Worm (Caenorhabditis elegans) whole organism, L3 larva: ENCODE results near the gene F26G1.9.

Experiments
- R02D3.7 ChIP-seq: fragments of 150-350 bp; optimal IDR thresholded peaks from 2 replicates; lab custom pipeline; 2014; ENCODE audit warnings: missing biosample characterization, missing genetic modification characterization
- ZK546.5 ChIP-seq: sonication (generic microtip); optimal IDR thresholded peaks from 2 replicates; lab custom pipeline; 2017; ENCODE audit warnings: missing biosample characterization, missing genetic modification characterization
- aly-2 ChIP-seq: fragments of 150-350 bp; optimal IDR thresholded peaks from 2 replicates; lab custom pipeline; 2014; ENCODE audit warnings: missing biosample characterization, missing genetic modification characterization
- ama-1 ChIP-seq: fragments of 150-350 bp; optimal IDR thresholded peaks from 2 replicates; lab custom pipeline; 2018
- ceh-16 ChIP-seq: sonication (generic microtip); optimal IDR thresholded peaks from 2 replicates; lab custom pipeline; 2017; ENCODE audit warnings: missing biosample characterization, missing genetic modification characterization
- ceh-28 ChIP-seq: fragments of 150-350 bp; optimal IDR thresholded peaks from 2 replicates; lab custom pipeline; 2014; ENCODE audit warnings: missing biosample characterization, missing genetic modification reagents, missing genetic modification characterization
- ceh-82 ChIP-seq: fragments of 150-350 bp; optimal IDR thresholded peaks from 2 replicates; lab custom pipeline; 2014; ENCODE audit warnings: missing biosample characterization, missing genetic modification characterization
- ceh-9 ChIP-seq: sonication (generic microtip); optimal IDR thresholded peaks from 2 replicates; lab custom pipeline; 2018; ENCODE audit warnings: missing biosample characterization, missing genetic modification characterization
- daf-12 ChIP-seq: fragments of 150-350 bp; optimal IDR thresholded peaks from 2 replicates; lab custom pipeline; 2014; ENCODE audit warnings: missing biosample characterization, missing genetic modification reagents, missing genetic modification characterization
- egl-5 ChIP-seq: fragments of 150-350 bp; optimal IDR thresholded peaks from 2 replicates; lab custom pipeline; 2017; ENCODE audit warnings: missing biosample characterization, missing genetic modification reagents, missing genetic modification characterization, inconsistent platforms
- elt-2 ChIP-seq: sonication (generic microtip); optimal IDR thresholded peaks from 2 replicates; lab custom pipeline; 2016; ENCODE audit warnings: missing genetic modification reagents, mild to moderate bottlenecking, missing genetic modification characterization, missing compliant biosample characterization
- elt-3 ChIP-seq, 3 experiments: fragments of 150-350 bp in 1 of 3; sonication (generic microtip) in 2 of 3; optimal IDR thresholded peaks; 2 replicates in 2 of 3; 4 replicates in 1 of 3; lab custom pipeline; 2014 to 2017; ENCODE audit warnings: missing biosample characterization in 3 of 3, missing genetic modification characterization in 3 of 3
- eor-1 ChIP-seq, 2 experiments: fragments of 150-350 bp; optimal IDR thresholded peaks; 2 replicates each; lab custom pipeline; 2014 to 2018; ENCODE audit warnings: missing biosample characterization in 2 of 2, missing genetic modification characterization in 2 of 2
- fkh-10 ChIP-seq: sonication (generic microtip); optimal IDR thresholded peaks from 2 replicates; lab custom pipeline; 2017; ENCODE audit warnings: missing biosample characterization, missing genetic modification reagents, missing genetic modification characterization
- fkh-2 ChIP-seq: fragments of 150-350 bp; optimal IDR thresholded peaks from 2 replicates; lab custom pipeline; 2014; ENCODE audit warnings: missing biosample characterization, missing genetic modification reagents, missing genetic modification characterization
- fos-1 ChIP-seq: fragments of 150-350 bp; optimal IDR thresholded peaks from 2 replicates; lab custom pipeline; 2014; ENCODE audit warnings: missing biosample characterization, missing genetic modification characterization
- hmg-11 ChIP-seq: sonication (generic microtip); optimal IDR thresholded peaks from 2 replicates; lab custom pipeline; 2016; ENCODE audit warnings: missing genetic modification characterization, missing compliant biosample characterization
- jun-1 ChIP-seq: fragments of 150-350 bp; optimal IDR thresholded peaks from 2 replicates; lab custom pipeline; 2014; ENCODE audit warnings: missing biosample characterization, missing genetic modification reagents, missing genetic modification characterization
- lin-15B ChIP-seq: fragments of 150-350 bp; optimal IDR thresholded peaks from 2 replicates; lab custom pipeline; 2014; ENCODE audit warnings: missing biosample characterization, missing genetic modification characterization
- lin-39 ChIP-seq: fragments of 150-350 bp; optimal IDR thresholded peaks from 2 replicates; lab custom pipeline; 2018; ENCODE audit warnings: missing biosample characterization, missing genetic modification reagents, missing genetic modification characterization
- lsy-12 ChIP-seq: sonication (generic microtip); optimal IDR thresholded peaks from 2 replicates; lab custom pipeline; 2016; ENCODE audit warnings: mild to moderate bottlenecking, missing genetic modification characterization, missing compliant biosample characterization
- mdl-1 ChIP-seq: fragments of 150-350 bp; optimal IDR thresholded peaks from 2 replicates; lab custom pipeline; 2014; ENCODE audit warnings: missing biosample characterization, missing genetic modification characterization
- mml-1 ChIP-seq: fragments of 150-350 bp; sonication (generic microtip); optimal IDR thresholded peaks from 3 replicates; lab custom pipeline; 2014; ENCODE audit warnings: missing biosample characterization, missing genetic modification characterization
- nfya-1 ChIP-seq: sonication (generic microtip); optimal IDR thresholded peaks from 2 replicates; lab custom pipeline; 2017; ENCODE audit warnings: missing genetic modification characterization, mild to moderate bottlenecking, missing compliant biosample characterization, antibody characterized with exemption, moderate library complexity; ENCODE audit not compliant: insufficient read depth
- nhr-11 ChIP-seq: fragments of 150-350 bp; optimal IDR thresholded peaks from 2 replicates; lab custom pipeline; 2014; ENCODE audit warnings: missing biosample characterization, missing genetic modification characterization
- nhr-12 ChIP-seq: fragments of 150-350 bp; optimal IDR thresholded peaks from 2 replicates; lab custom pipeline; 2014; ENCODE audit warnings: missing biosample characterization, missing genetic modification characterization
- nhr-23 ChIP-seq: fragments of 150-350 bp; optimal IDR thresholded peaks from 2 replicates; lab custom pipeline; 2014; ENCODE audit warnings: missing biosample characterization, missing genetic modification reagents, missing genetic modification characterization
- nhr-25 ChIP-seq: sonication (generic microtip); optimal IDR thresholded peaks from 2 replicates; lab custom pipeline; 2017; ENCODE audit warnings: missing biosample characterization, missing genetic modification characterization
- nhr-28 ChIP-seq: fragments of 150-350 bp; optimal IDR thresholded peaks from 2 replicates; lab custom pipeline; 2014; ENCODE audit warnings: missing biosample characterization, missing genetic modification characterization
- nhr-43 ChIP-seq: sonication (generic microtip); optimal IDR thresholded peaks from 2 replicates; lab custom pipeline; 2016; ENCODE audit warnings: mild to moderate bottlenecking, missing genetic modification characterization, missing compliant biosample characterization; ENCODE audit not compliant: poor library complexity, severe bottlenecking
- nhr-67 ChIP-seq: fragments of 150-350 bp; optimal IDR thresholded peaks from 2 replicates; lab custom pipeline; 2014; ENCODE audit warnings: missing biosample characterization, missing genetic modification characterization
- pha-4 ChIP-seq: fragments of 150-350 bp; optimal IDR thresholded peaks from 2 replicates; lab custom pipeline; 2014; ENCODE audit warnings: missing biosample characterization, missing genetic modification reagents, missing genetic modification characterization
- pqm-1 ChIP-seq: fragments of 150-350 bp; optimal IDR thresholded peaks from 2 replicates; lab custom pipeline; 2017; ENCODE audit warnings: missing biosample characterization, missing genetic modification characterization, inconsistent platforms
- skn-1 ChIP-seq: fragments of 150-350 bp; optimal IDR thresholded peaks from 2 replicates; lab custom pipeline; 2014; ENCODE audit warnings: missing biosample characterization, missing genetic modification characterization
- snpc-4 ChIP-seq: fragments of 150-350 bp; optimal IDR thresholded peaks from 2 replicates; lab custom pipeline; 2014; ENCODE audit warnings: missing biosample characterization, missing genetic modification characterization
- tbx-2 ChIP-seq: sonication (generic microtip); optimal IDR thresholded peaks from 2 replicates; lab custom pipeline; 2016; ENCODE audit warnings: mild to moderate bottlenecking, missing genetic modification characterization, missing compliant biosample characterization
- unc-39 ChIP-seq: sonication (generic microtip); optimal IDR thresholded peaks from 4 replicates; lab custom pipeline; 2017; ENCODE audit warnings: missing biosample characterization, missing genetic modification characterization
- unc-62 ChIP-seq: fragments of 150-350 bp; sonication (generic microtip); optimal IDR thresholded peaks from 4 replicates; lab custom pipeline; 2014; ENCODE audit warnings: missing biosample characterization, missing genetic modification reagents, missing genetic modification characterization
- zag-1 ChIP-seq: fragments of 150-350 bp; optimal IDR thresholded peaks from 2 replicates; lab custom pipeline; 2014; ENCODE audit warnings: missing biosample characterization, missing genetic modification characterization
- ztf-11 ChIP-seq: fragments of 150-350 bp; optimal IDR thresholded peaks from 2 replicates; lab custom pipeline; 2014; ENCODE audit warnings: missing biosample characterization, missing genetic modification characterization
- ztf-4 ChIP-seq: fragments of 150-350 bp; optimal IDR thresholded peaks from 2 replicates; lab custom pipeline; 2014; ENCODE audit warnings: missing biosample characterization, missing genetic modification characterization

The F26G1.9 gene

DNA sequence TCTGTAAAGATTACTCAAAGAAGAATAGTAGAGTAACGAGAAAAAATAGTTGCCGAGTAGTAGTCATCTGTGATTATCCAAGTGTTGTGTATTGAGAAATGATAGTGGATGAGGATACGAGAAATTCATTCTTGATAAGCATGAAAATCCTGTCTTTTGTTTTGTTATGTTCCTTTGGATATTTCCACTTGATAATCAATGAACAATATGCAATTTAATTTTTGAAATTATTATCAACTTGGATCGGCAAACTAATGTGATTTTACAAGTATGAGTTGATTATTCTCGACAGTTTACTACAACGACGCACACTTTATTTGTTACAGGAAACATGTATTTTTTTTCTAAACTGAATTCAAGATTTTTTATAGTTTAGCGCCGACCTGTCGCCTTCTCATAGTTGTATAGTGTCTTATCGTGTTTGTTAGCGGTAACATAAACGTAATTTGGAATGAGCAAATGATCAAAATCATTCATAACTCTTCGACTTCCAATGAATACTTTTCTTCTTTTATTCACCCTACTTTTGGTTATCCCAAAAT is at the start of gene F26G1.9, which contains the start of gene F26G1.10:
Gene F26G1.9 (minus strand): TSS at position 101 of the 542 bp plus-strand sequence.
Gene F26G1.10 (plus strand): TSS at position 492 of the 542 bp plus-strand sequence.
- TF ChIP-seq mdl-1 (tag; lab: Kevin White, UChicago) (no peak), ceh-82 (tag; lab: Kevin White, UChicago) (no peak), elt-2 (tag; lab: Kevin White, UChicago) (peak; percentile 23)

- TF ChIP-seq tbx-2 (tag; lab: Kevin White, UChicago) (no peak), aly-2 (tag; lab: Kevin White, UChicago) (no peak), hmg-11 (tag; lab: Kevin White, UChicago) (no peak), snpc-4 (tag; lab: Kevin White, UChicago) (no peak), pha-4 (tag; lab: Kevin White, UChicago) (no peak), ceh-16 (tag; lab: Kevin White, UChicago) (no peak), lin-39 (tag; lab: Kevin White, UChicago) (no peak), nhr-11 (tag; lab: Kevin White, UChicago) (no peak), lsy-12 (tag; lab: Kevin White, UChicago) (no peak), ceh-9 (no peak), nhr-67 (no peak)
Measured at ce11 chrII:4822610-4823009, 48.8 kb upstream of the F26G1.9 start.

- TF ChIP-seq zag-1 (tag; lab: Kevin White, UChicago) (no peak), hmg-11 (tag; lab: Kevin White, UChicago) (no peak), nhr-12 (tag; lab: Kevin White, UChicago) (no peak), lin-39 (tag; lab: Kevin White, UChicago) (no peak), nhr-23 (tag; lab: Kevin White, UChicago) (peak; percentile 66), aly-2 (tag; lab: Kevin White, UChicago) (no peak), fkh-10 (GFP tag; lab: Kevin White, UChicago) (no peak), nhr-67 (no peak), unc-39 (no peak), nhr-25 (tag; lab: Kevin White, UChicago) (peak; percentile 43), R02D3.7 (tag; lab: Kevin White, UChicago) (no peak), ZK546.5 (tag; lab: Kevin White, UChicago) (no peak), lin-15B (tag; lab: Kevin White, UChicago) (no peak), nhr-28 (tag; lab: Kevin White, UChicago) (no peak), fkh-2 (tag; lab: Kevin White, UChicago) (no peak), eor-1 (tag; optimal IDR thresholded peaks at IDR 0.05; lab: Kevin White, UChicago) (no peak), ztf-11 (tag; lab: Kevin White, UChicago) (no peak), pqm-1 (tag; lab: Kevin White, UChicago) (no peak), elt-3 (tag; optimal IDR thresholded peaks at IDR 0.05; lab: Kevin White, UChicago) (peak in 1 of 3 experiments; percentile 10), nhr-11 (tag; lab: Kevin White, UChicago) (no peak), snpc-4 (tag; lab: Kevin White, UChicago) (no peak), daf-12 (no peak), ama-1 (lab: Kevin White, UChicago) (no peak), ztf-4 (tag; lab: Kevin White, UChicago) (no peak), nhr-43 (peak; percentile 16), ceh-82 (tag; lab: Kevin White, UChicago) (no peak), jun-1 (tag; lab: Kevin White, UChicago) (no peak), lsy-12 (tag; lab: Kevin White, UChicago) (no peak), nfya-1 (tag; lab: Kevin White, UChicago) (no peak), pha-4 (tag; lab: Kevin White, UChicago) (no peak), mml-1 (tag; lab: Kevin White, UChicago) (no peak)
Measured at ce11 chrII:4821739-4822138, 47.9 kb upstream of the F26G1.9 start, which contains the start of gene lact-5. Gene lact-5, minus strand, starts transcription at chrII:4821739.

- TF ChIP-seq lsy-12 (tag; lab: Kevin White, UChicago) = no peak
- TF ChIP-seq skn-1 = no peak
- TF ChIP-seq aly-2 (tag; lab: Kevin White, UChicago) = no peak
- no peak for TF ChIP-seq lin-39 (tag; lab: Kevin White, UChicago)
- no peak for TF ChIP-seq ztf-11 (tag; lab: Kevin White, UChicago)
- TF ChIP-seq mml-1 (tag; lab: Kevin White, UChicago) = no peak
- no peak for TF ChIP-seq nhr-23 (tag; lab: Kevin White, UChicago)
- TF ChIP-seq nhr-12 (tag; lab: Kevin White, UChicago) = no peak
- no peak for TF ChIP-seq pqm-1 (tag; lab: Kevin White, UChicago)
- TF ChIP-seq ceh-82 (tag; lab: Kevin White, UChicago) = no peak
- TF ChIP-seq unc-62 = no peak
- TF ChIP-seq fos-1 (tag; lab: Kevin White, UChicago) = no peak
- TF ChIP-seq nfya-1 (tag; lab: Kevin White, UChicago) = no peak
- no peak for TF ChIP-seq eor-1 (tag; optimal IDR thresholded peaks at IDR 0.05; lab: Kevin White, UChicago)
- TF ChIP-seq mdl-1 (tag; lab: Kevin White, UChicago) = no peak
- no peak for TF ChIP-seq R02D3.7 (tag; lab: Kevin White, UChicago)
- TF ChIP-seq lin-15B (tag; lab: Kevin White, UChicago) = no peak
- no peak for TF ChIP-seq ceh-28 (tag; lab: Kevin White, UChicago)
- no peak for TF ChIP-seq egl-5 (tag; lab: Kevin White, UChicago)
- TF ChIP-seq, all 47 proteins: peak for 0
Measured at ce11 chrII:4818780-4819179, 45.0 kb upstream of the F26G1.9 start.
